Worm (Caenorhabditis elegans) whole organism, young adult: ENCODE data around the gene egl-4.
A peak's percentile ranks its signal among the peaks of the same experiment; 100 is the strongest.

Experiments
- B0336.3 ChIP-seq: fragments of 200-800 bp; sonication (Bioruptor generic); IDR thresholded peaks from 2 replicates; pipeline ENCODE4 v1.3.6; 2022; ENCODE audit warnings: missing genetic modification characterization, missing compliant biosample characterization
- F39B2.1 ChIP-seq: fragments of 200-800 bp; sonication (Bioruptor generic); IDR thresholded peaks from 2 replicates; pipeline ENCODE4 v1.3.6; 2022; ENCODE audit warnings: missing genetic modification reagents, missing genetic modification characterization, missing compliant biosample characterization
- F49E8.2 ChIP-seq: sonication (generic microtip); optimal IDR thresholded peaks from 3 replicates; lab custom pipeline; 2017; ENCODE audit warnings: missing genetic modification characterization, mild to moderate bottlenecking, missing compliant biosample characterization, antibody characterized with exemption, moderate library complexity; ENCODE audit not compliant: insufficient read depth
- K12H6.12 ChIP-seq: fragments of 200-800 bp; sonication (Bioruptor generic); optimal IDR thresholded peaks from 2 replicates; lab custom pipeline; 2018; ENCODE audit warnings: mild to moderate bottlenecking, missing genetic modification characterization, missing compliant biosample characterization
- attf-6 ChIP-seq: fragments of 200-800 bp; sonication (Bioruptor generic); IDR thresholded peaks from 2 replicates; pipeline ENCODE4 v1.3.6; 2022; ENCODE audit warnings: missing genetic modification reagents, missing genetic modification characterization, missing compliant biosample characterization
- bed-2 ChIP-seq: fragments of 200-800 bp; sonication (Bioruptor generic); IDR thresholded peaks from 2 replicates; pipeline ENCODE4 v1.3.6; 2022; ENCODE audit warnings: missing genetic modification reagents, missing genetic modification characterization, missing compliant biosample characterization
- cebp-1 ChIP-seq, 2 experiments: fragments of 200-800 bp in 1 of 2; sonication (Bioruptor generic) in 1 of 2; sonication (generic microtip) in 1 of 2; IDR thresholded peaks in 1 of 2; optimal IDR thresholded peaks in 1 of 2; 2 replicates each; pipeline versions ENCODE4 v1.3.6 to Lab custom; 2017 to 2022; ENCODE audit warnings: missing compliant biosample characterization in 2 of 2, missing genetic modification characterization in 2 of 2, mild to moderate bottlenecking in 1 of 2, missing genetic modification reagents in 1 of 2, moderate library complexity in 1 of 2
- ceh-27 ChIP-seq: fragments of 200-800 bp; sonication (Bioruptor generic); optimal IDR thresholded peaks from 2 replicates; lab custom pipeline; 2018; ENCODE audit warnings: mild to moderate bottlenecking, missing genetic modification characterization, moderate library complexity, missing compliant biosample characterization
- ceh-91 ChIP-seq: fragments of 200-800 bp; sonication (Bioruptor generic); IDR thresholded peaks from 2 replicates; pipeline ENCODE4 v1.3.6; 2022; ENCODE audit warnings: missing genetic modification reagents, missing genetic modification characterization, missing compliant biosample characterization
- dox-1 ChIP-seq: fragments of 200-800 bp; sonication (Bioruptor generic); IDR thresholded peaks from 2 replicates; pipeline ENCODE4 v1.3.6; 2022; ENCODE audit warnings: missing genetic modification reagents, missing genetic modification characterization, missing compliant biosample characterization
- egrh-3 ChIP-seq: fragments of 200-800 bp; sonication (Bioruptor generic); IDR thresholded peaks from 2 replicates; pipeline ENCODE4 v1.3.6; 2022; ENCODE audit warnings: missing genetic modification reagents, missing genetic modification characterization, missing compliant biosample characterization
- hmg-1.2 ChIP-seq: fragments of 200-800 bp; sonication (Bioruptor generic); IDR thresholded peaks from 2 replicates; pipeline ENCODE4 v1.3.6; 2022; ENCODE audit warnings: missing genetic modification reagents, missing genetic modification characterization, missing compliant biosample characterization
- hmg-20 ChIP-seq: fragments of 200-800 bp; sonication (Bioruptor generic); IDR thresholded peaks from 2 replicates; pipeline ENCODE4 v1.3.6; 2022; ENCODE audit warnings: missing genetic modification reagents, missing genetic modification characterization, missing compliant biosample characterization
- hrde-1 ChIP-seq: sonication (generic microtip); optimal IDR thresholded peaks from 2 replicates; lab custom pipeline; 2016; ENCODE audit warnings: missing genetic modification characterization, mild to moderate bottlenecking, missing compliant biosample characterization, moderate library complexity, missing genotype, missing genetic modification reagents, borderline replicate concordance
- let-526 ChIP-seq: fragments of 200-800 bp; sonication (Bioruptor generic); IDR thresholded peaks from 2 replicates; pipeline ENCODE4 v1.3.6; 2022; ENCODE audit warnings: missing genetic modification reagents, missing genetic modification characterization, missing compliant biosample characterization
- lin-26 ChIP-seq: fragments of 200-800 bp; sonication (Bioruptor generic); IDR thresholded peaks from 2 replicates; pipeline ENCODE4 v1.3.6; 2022; ENCODE audit warnings: missing genetic modification reagents, missing genetic modification characterization, missing compliant biosample characterization
- lin-40 ChIP-seq: sonication (generic microtip); optimal IDR thresholded peaks from 2 replicates; lab custom pipeline; 2016; ENCODE audit warnings: missing genetic modification characterization, mild to moderate bottlenecking, missing compliant biosample characterization, missing genotype, missing genetic modification reagents
- mcd-1 ChIP-seq: fragments of 200-800 bp; sonication (Bioruptor generic); IDR thresholded peaks from 2 replicates; pipeline ENCODE4 v1.3.6; 2022; ENCODE audit warnings: missing genetic modification reagents, missing genetic modification characterization, missing compliant biosample characterization
- mel-28 ChIP-seq: sonication (generic microtip); optimal IDR thresholded peaks from 2 replicates; lab custom pipeline; 2016; ENCODE audit warnings: borderline replicate concordance, mild to moderate bottlenecking, missing genetic modification characterization, missing compliant biosample characterization
- nfya-2 ChIP-seq: fragments of 200-800 bp; sonication (Bioruptor generic); IDR thresholded peaks from 2 replicates; pipeline ENCODE4 v1.3.6; 2022; ENCODE audit warnings: missing genetic modification reagents, missing genetic modification characterization, missing compliant biosample characterization
- nfyb-1 ChIP-seq: fragments of 200-800 bp; sonication (Bioruptor generic); IDR thresholded peaks from 2 replicates; pipeline ENCODE4 v1.3.6; 2022; ENCODE audit warnings: missing genetic modification reagents, missing genetic modification characterization, missing compliant biosample characterization
- pha-4 ChIP-seq: fragments of 150-350 bp; sonication (generic microtip); optimal IDR thresholded peaks from 2 replicates; lab custom pipeline; 2014; ENCODE audit warnings: missing biosample characterization, missing genetic modification reagents, missing genetic modification characterization
- rcor-1 ChIP-seq: fragments of 200-800 bp; sonication (Bioruptor generic); IDR thresholded peaks from 2 replicates; pipeline ENCODE4 v1.3.6; 2022; ENCODE audit warnings: missing genetic modification reagents, missing genetic modification characterization, missing compliant biosample characterization
- rec-8 ChIP-seq, 2 experiments: sonication (generic microtip); optimal IDR thresholded peaks; 2 replicates each; lab custom pipeline; 2016; ENCODE audit warnings: mild to moderate bottlenecking in 2 of 2, missing genetic modification characterization in 2 of 2, missing genetic modification reagents in 2 of 2, missing genotype in 2 of 2, missing biosample characterization in 1 of 2, missing compliant biosample characterization in 1 of 2, moderate library complexity in 1 of 2
- snpc-1.1 ChIP-seq: sonication (generic microtip); optimal IDR thresholded peaks from 2 replicates; lab custom pipeline; 2017; ENCODE audit warnings: missing genetic modification characterization, mild to moderate bottlenecking, missing compliant biosample characterization, antibody characterized with exemption, moderate library complexity, missing genotype, missing genetic modification reagents; ENCODE audit not compliant: insufficient read depth
- snpc-3.4 ChIP-seq: sonication (generic microtip); optimal IDR thresholded peaks from 2 replicates; lab custom pipeline; 2017; ENCODE audit warnings: missing genetic modification characterization, mild to moderate bottlenecking, missing compliant biosample characterization, antibody characterized with exemption, moderate library complexity, missing genotype, missing genetic modification reagents
- snpc-4 ChIP-seq, 5 experiments: fragments of 150-350 bp in 1 of 5; sonication (generic microtip) in 4 of 5; optimal IDR thresholded peaks; 2 replicates each; lab custom pipeline; 2014 to 2018; ENCODE audit warnings: missing genetic modification characterization in 5 of 5, missing biosample characterization in 3 of 5, antibody characterized with exemption in 2 of 5, mild to moderate bottlenecking in 2 of 5, missing compliant biosample characterization in 2 of 5, missing genotype in 2 of 5, moderate library complexity in 2 of 5, missing genetic modification reagents in 1 of 5
- unc-130 ChIP-seq: sonication (generic microtip); optimal IDR thresholded peaks from 2 replicates; lab custom pipeline; 2016; ENCODE audit warnings: missing genetic modification reagents, missing genetic modification characterization, missing compliant biosample characterization
- xnd-1 ChIP-seq: sonication (generic microtip); optimal IDR thresholded peaks from 2 replicates; lab custom pipeline; 2016; ENCODE audit warnings: missing genotype, missing genetic modification reagents, missing genetic modification characterization, missing compliant biosample characterization
- zfh-2 ChIP-seq: fragments of 200-800 bp; sonication (Bioruptor generic); conservative IDR thresholded peaks from 2 replicates; pipeline ENCODE4 v1.3.6; 2022; ENCODE audit warnings: missing genetic modification reagents, missing genetic modification characterization, missing compliant biosample characterization
- zim-3 ChIP-seq: sonication (generic microtip); optimal IDR thresholded peaks from 2 replicates; lab custom pipeline; 2017; ENCODE audit warnings: mild to moderate bottlenecking, missing genetic modification characterization, moderate library complexity, missing compliant biosample characterization

egl-4 gene

ce11 chrIV:1816238-1816637 is 31.6 kb upstream of the egl-4 start:
- TF ChIP-seq unc-130 (GFP tag; lab: Kevin White, UChicago), result no peak
- no peak for TF ChIP-seq nfya-2 (GFP tag; lab: Robert Waterston, UW)
- TF ChIP-seq let-526 (GFP tag; lab: Robert Waterston, UW), result no peak
- no peak for TF ChIP-seq F39B2.1 (GFP tag; lab: Robert Waterston, UW)
- no peak for TF ChIP-seq hrde-1 (tag; lab: Kevin White, UChicago)
- TF ChIP-seq xnd-1, result no peak
- TF ChIP-seq F49E8.2, result no peak
- no peak for TF ChIP-seq rec-8 (tag; optimal IDR thresholded peaks at IDR 0.05; lab: Kevin White, UChicago)

ce11 chrIV:1818467-1819076 is 29.3 kb upstream of the egl-4 start:
- TF ChIP-seq bed-2 (GFP tag; lab: Robert Waterston, UW) (no peak), zfh-2 (GFP tag; lab: Robert Waterston, UW) (peak; percentile 91), egrh-3 (GFP tag; lab: Robert Waterston, UW) (peak; percentile 76), hrde-1 (tag; lab: Kevin White, UChicago) (no peak), hmg-20 (GFP tag; lab: Robert Waterston, UW) (no peak)

- TF ChIP-seq lin-26 (no peak), nfyb-1 (no peak), zfh-2 (GFP tag; lab: Robert Waterston, UW) (0 out of 2 replicates have a peak, but pooled peaks have one; percentile 17), snpc-3.4 (tag; lab: Kevin White, UChicago) (no peak), snpc-1.1 (tag; lab: Kevin White, UChicago) (no peak), pha-4 (tag; lab: Kevin White, UChicago) (no peak)
Measured at ce11 chrIV:1820153-1820552, 27.7 kb upstream of the egl-4 start, which contains the start of gene col-109. Gene col-109, minus strand, starts transcription at chrIV:1820253.

ce11 chrIV:1821550-1821949 is 26.3 kb upstream of the egl-4 start, which contains the start of gene Y38C1BA.4:
Gene Y38C1BA.4, plus strand, starts transcription at chrIV:1821850.
- TF ChIP-seq zim-3 (tag; lab: Kevin White, UChicago) (no peak), snpc-4 (GFP tag; optimal IDR thresholded peaks at IDR 0.05; lab: Kevin White, UChicago) (no peak), snpc-4 (tag; optimal IDR thresholded peaks at IDR 0.05; lab: Kevin White, UChicago) (no peak)

ce11 chrIV:1824065-1824531 is 23.8 kb upstream of the egl-4 start, which contains the start of gene cmk-1:
Gene cmk-1, plus strand, starts transcription at chrIV:1824481.
- peak; percentile 34 for TF ChIP-seq lin-40 (tag; lab: Kevin White, UChicago)
- TF ChIP-seq mcd-1, result peak; percentile 27; the same call in 1 of the 2 replicates
- no peak for TF ChIP-seq snpc-4 (GFP tag; optimal IDR thresholded peaks at IDR 0.05; lab: Kevin White, UChicago)
- peak in 1 of 4 experiments; percentile 17 for TF ChIP-seq snpc-4 (tag; optimal IDR thresholded peaks at IDR 0.05; lab: Kevin White, UChicago)
- 0 out of 2 replicates have a peak, but pooled peaks have one; percentile 7 for TF ChIP-seq rcor-1 (GFP tag; lab: Robert Waterston, UW)
- TF ChIP-seq dox-1, result 0 out of 2 replicates have a peak, but pooled peaks have one; percentile 10
- TF ChIP-seq K12H6.12 (tag; lab: Kevin White, UChicago), result peak; percentile 69
- TF ChIP-seq attf-6 (GFP tag; lab: Robert Waterston, UW), result no peak
- TF ChIP-seq B0336.3 (GFP tag; lab: Robert Waterston, UW), result peak; percentile 15; the same call in 1 of the 2 replicates
- TF ChIP-seq ceh-91 (GFP tag; lab: Robert Waterston, UW), result no peak
- peak; percentile 96 for TF ChIP-seq zfh-2 (GFP tag; lab: Robert Waterston, UW)
- peak; percentile 31 for TF ChIP-seq egrh-3 (GFP tag; lab: Robert Waterston, UW)
- TF ChIP-seq mel-28 (tag; lab: Kevin White, UChicago), result no peak
- TF ChIP-seq hmg-1.2, result no peak
- TF ChIP-seq ceh-27 (GFP tag; lab: Kevin White, UChicago), result peak; percentile 51
- no peak for TF ChIP-seq cebp-1 (GFP tag; IDR thresholded peaks at IDR 0.05; lab: Robert Waterston, UW)
- peak; percentile 53 for TF ChIP-seq cebp-1 (tag; optimal IDR thresholded peaks at IDR 0.05; lab: Kevin White, UChicago)
